Fruit fly (Drosophila melanogaster) whole organism, embryonic: ENCODE data around the gene Plc21C.

Source experiments
- Bgb ChIP-seq: fragments of 200-800 bp; sonication (Bioruptor generic); IDR thresholded peaks from 2 replicates; pipeline ENCODE4 v1.3.6; 2022; ENCODE audit warnings: missing biosample characterization, missing genetic modification characterization; ENCODE audit not compliant: partially characterized antibody
- CG10366 ChIP-seq: fragments of 200-800 bp; sonication (Bioruptor generic); IDR thresholded peaks from 2 replicates; pipeline ENCODE4 v1.3.6; 2022; ENCODE audit warnings: missing biosample characterization, missing genetic modification characterization
- CG12104 ChIP-seq: fragments of 200-800 bp; sonication (Bioruptor generic); optimal IDR thresholded peaks from 3 replicates; lab custom pipeline; 2016; ENCODE audit warnings: missing biosample characterization, missing genetic modification characterization
- CG12219 ChIP-seq: fragments of 200-800 bp; sonication (Bioruptor generic); optimal IDR thresholded peaks from 3 replicates; lab custom pipeline; 2018; ENCODE audit warnings: missing biosample characterization, mild to moderate bottlenecking, missing genetic modification characterization
- CG12769 ChIP-seq: fragments of 200-800 bp; sonication (Bioruptor generic); optimal IDR thresholded peaks from 2 replicates; lab custom pipeline; 2019; ENCODE audit warnings: missing biosample characterization, mild to moderate bottlenecking, missing genetic modification characterization, moderate library complexity
- CG13123 ChIP-seq: fragments of 200-800 bp; sonication (Bioruptor generic); optimal IDR thresholded peaks from 2 replicates; lab custom pipeline; 2016; ENCODE audit warnings: missing biosample characterization, missing genetic modification characterization
- CG14710 ChIP-seq: fragments of 200-800 bp; sonication (Bioruptor generic); optimal IDR thresholded peaks from 3 replicates; lab custom pipeline; 2019; ENCODE audit warnings: missing biosample characterization, mild to moderate bottlenecking, missing genetic modification characterization, moderate library complexity
- CG14860 ChIP-seq: fragments of 200-800 bp; sonication (Bioruptor generic); IDR thresholded peaks from 3 replicates; pipeline ENCODE4 v1.3.6; 2022; ENCODE audit warnings: missing biosample characterization, missing genetic modification characterization; ENCODE audit not compliant: partially characterized antibody
- CG15073 ChIP-seq: fragments of 200-800 bp; sonication (Bioruptor generic); optimal IDR thresholded peaks from 2 replicates; lab custom pipeline; 2016; ENCODE audit warnings: missing biosample characterization, missing genetic modification characterization
- CG15479 ChIP-seq: fragments of 200-800 bp; sonication (Bioruptor generic); optimal IDR thresholded peaks from 3 replicates; lab custom pipeline; 2019; ENCODE audit warnings: missing biosample characterization, mild to moderate bottlenecking, missing genetic modification characterization, moderate library complexity
- CG1647 ChIP-seq: fragments of 200-800 bp; sonication (Bioruptor generic); optimal IDR thresholded peaks from 3 replicates; lab custom pipeline; 2016; ENCODE audit warnings: missing biosample characterization, missing genetic modification characterization
- CG18599 ChIP-seq: fragments of 200-800 bp; sonication (Bioruptor generic); optimal IDR thresholded peaks from 3 replicates; lab custom pipeline; 2017; ENCODE audit warnings: missing biosample characterization, missing genetic modification characterization, mild to moderate bottlenecking, moderate library complexity, missing genetic modification reagents
- CG2116 ChIP-seq: fragments of 200-800 bp; sonication (Bioruptor generic); optimal IDR thresholded peaks from 3 replicates; lab custom pipeline; 2018; ENCODE audit warnings: missing biosample characterization, mild to moderate bottlenecking, missing genetic modification characterization
- CG4360 ChIP-seq: fragments of 200-800 bp; sonication (Bioruptor generic); IDR thresholded peaks from 2 replicates; pipeline ENCODE4 v1.3.6; 2022; ENCODE audit warnings: missing biosample characterization, missing genetic modification characterization
- CG4617 ChIP-seq: fragments of 200-800 bp; sonication (Bioruptor generic); optimal IDR thresholded peaks from 3 replicates; lab custom pipeline; 2016; ENCODE audit warnings: missing biosample characterization, missing genetic modification characterization, borderline replicate concordance
- CG8281 ChIP-seq: fragments of 200-800 bp; sonication (Bioruptor generic); optimal IDR thresholded peaks from 2 replicates; lab custom pipeline; 2018; ENCODE audit warnings: missing biosample characterization, mild to moderate bottlenecking, missing genetic modification characterization, moderate library complexity
- CkIIα-i1 ChIP-seq: fragments of 200-800 bp; sonication (Bioruptor generic); IDR thresholded peaks from 2 replicates; pipeline ENCODE4 v1.3.6; 2022; ENCODE audit warnings: missing biosample characterization, missing genetic modification characterization
- Dfd ChIP-seq, 2 experiments: fragments of >200 bp; optimal IDR thresholded peaks; 2 replicates each; lab custom pipeline; 2017; ENCODE audit warnings: missing biosample characterization in 2 of 2, missing genetic modification characterization in 2 of 2
- HLH4C ChIP-seq: fragments of 200-800 bp; sonication (Bioruptor generic); IDR thresholded peaks from 3 replicates; pipeline ENCODE4 v1.3.6; 2022; ENCODE audit warnings: missing biosample characterization, missing genetic modification characterization; ENCODE audit not compliant: partially characterized antibody
- MESR4 ChIP-seq: fragments of 200-800 bp; sonication (Bioruptor generic); optimal IDR thresholded peaks from 2 replicates; lab custom pipeline; 2018; ENCODE audit warnings: missing biosample characterization, mild to moderate bottlenecking, missing genetic modification characterization, moderate library complexity
- Max ChIP-seq: fragments of 200-800 bp; sonication (Bioruptor generic); optimal IDR thresholded peaks from 2 replicates; lab custom pipeline; 2016; ENCODE audit warnings: missing biosample characterization, mild to moderate bottlenecking, missing genetic modification characterization
- Med ChIP-seq: fragments of 200-800 bp; sonication (Bioruptor generic); peaks from one replicate; lab custom pipeline; 2016; ENCODE audit warnings: missing biosample characterization, missing genetic modification characterization, mild to moderate bottlenecking, inconsistent platforms, moderate library complexity
- NC2α ChIP-seq: fragments of 200-800 bp; sonication (Bioruptor generic); optimal IDR thresholded peaks from 2 replicates; lab custom pipeline; 2016; ENCODE audit warnings: missing biosample characterization, missing genetic modification characterization
- Optix ChIP-seq: fragments of 200-800 bp; sonication (Bioruptor generic); IDR thresholded peaks from 3 replicates; pipeline ENCODE4 v1.3.6; 2022; ENCODE audit warnings: missing biosample characterization, missing genetic modification characterization
- Ravus ChIP-seq: fragments of 200-800 bp; sonication (Bioruptor generic); IDR thresholded peaks from 2 replicates; pipeline ENCODE4 v1.3.6; 2022; ENCODE audit warnings: missing biosample characterization, missing genetic modification characterization
- Sin3A ChIP-seq: fragments of >200 bp; optimal IDR thresholded peaks from 2 replicates; lab custom pipeline; 2018
- Sry-δ ChIP-seq: fragments of 200-800 bp; sonication (Bioruptor generic); optimal IDR thresholded peaks from 2 replicates; lab custom pipeline; 2016; ENCODE audit warnings: missing biosample characterization, missing genetic modification characterization
- Ssrp ChIP-seq: fragments of 200-800 bp; sonication (Bioruptor generic); optimal IDR thresholded peaks from 2 replicates; lab custom pipeline; 2018; ENCODE audit warnings: missing biosample characterization, mild to moderate bottlenecking, missing genetic modification characterization, moderate library complexity
- Trl ChIP-seq, 3 experiments: fragments of >200 bp in 2 of 3; fragments of 200-800 bp in 1 of 3; sonication (Bioruptor generic) in 1 of 3; optimal IDR thresholded peaks; 2 replicates in 1 of 3; 3 replicates in 2 of 3; lab custom pipeline; 2016 to 2017; ENCODE audit warnings: missing biosample characterization in 1 of 3, missing genetic modification characterization in 1 of 3
- YL-1 ChIP-seq: fragments of 200-800 bp; sonication (Bioruptor generic); optimal IDR thresholded peaks from 3 replicates; lab custom pipeline; 2017; ENCODE audit warnings: missing biosample characterization, mild to moderate bottlenecking, missing genetic modification characterization
- chinmo ChIP-seq: fragments of 200-800 bp; sonication (Bioruptor generic); IDR thresholded peaks from 4 replicates; pipeline ENCODE4 v1.3.6; 2022; ENCODE audit warnings: missing biosample characterization, missing genetic modification characterization; ENCODE audit not compliant: partially characterized antibody
- disco-r ChIP-seq: fragments of 200-800 bp; sonication (Bioruptor generic); optimal IDR thresholded peaks from 2 replicates; lab custom pipeline; 2016; ENCODE audit warnings: missing biosample characterization, missing genetic modification characterization
- dm ChIP-seq: fragments of 200-800 bp; sonication (Bioruptor generic); optimal IDR thresholded peaks from 3 replicates; lab custom pipeline; 2016; ENCODE audit warnings: missing biosample characterization, missing genetic modification characterization
- emc ChIP-seq: fragments of 200-800 bp; sonication (Bioruptor generic); optimal IDR thresholded peaks from 2 replicates; lab custom pipeline; 2016; ENCODE audit warnings: missing biosample characterization, missing genetic modification characterization
- jigr1 ChIP-seq: fragments of 200-800 bp; sonication (Bioruptor generic); IDR thresholded peaks from 3 replicates; pipeline ENCODE4 v1.3.6; 2022; ENCODE audit warnings: missing biosample characterization, missing genetic modification characterization
- jing ChIP-seq: fragments of 200-800 bp; sonication (Bioruptor generic); optimal IDR thresholded peaks from 2 replicates; lab custom pipeline; 2018; ENCODE audit warnings: missing biosample characterization, mild to moderate bottlenecking, missing genetic modification characterization
- lov ChIP-seq, 2 experiments: fragments of 200-800 bp in 1 of 2; fragments of >200 bp in 1 of 2; sonication (Bioruptor generic) in 1 of 2; IDR thresholded peaks in 1 of 2; optimal IDR thresholded peaks in 1 of 2; 2 replicates in 1 of 2; 3 replicates in 1 of 2; pipeline versions ENCODE4 v1.3.6 to Lab custom; 2017 to 2022; ENCODE audit warnings: missing biosample characterization in 1 of 2, missing genetic modification characterization in 1 of 2
- org-1 ChIP-seq: fragments of 200-800 bp; sonication (Bioruptor generic); optimal IDR thresholded peaks from 2 replicates; lab custom pipeline; 2017; ENCODE audit warnings: missing biosample characterization, missing genetic modification characterization
- rib ChIP-seq: fragments of 200-800 bp; sonication (Bioruptor generic); IDR thresholded peaks from 2 replicates; pipeline ENCODE4 v1.3.6; 2022; ENCODE audit warnings: missing biosample characterization, missing genetic modification characterization
- sens ChIP-seq: fragments of 200-800 bp; sonication (Bioruptor generic); peaks from one replicate; lab custom pipeline; 2016; ENCODE audit warnings: missing biosample characterization, missing genetic modification characterization
- stwl ChIP-seq: fragments of 200-800 bp; sonication (Bioruptor generic); optimal IDR thresholded peaks from 3 replicates; lab custom pipeline; 2018; ENCODE audit warnings: missing biosample characterization, mild to moderate bottlenecking, missing genetic modification characterization, moderate library complexity
- trem ChIP-seq: fragments of 200-800 bp; optimal IDR thresholded peaks from 3 replicates; lab custom pipeline; 2019; ENCODE audit warnings: missing biosample characterization, mild to moderate bottlenecking, missing genetic modification characterization, moderate library complexity
- yki ChIP-seq: fragments of >200 bp; optimal IDR thresholded peaks from 3 replicates; lab custom pipeline; 2018

Plc21C gene

dm6 chr2L:395366-396117 is 89.8 kb downstream of the Plc21C start (continued):
- TF ChIP-seq NC2α (GFP tag; lab: Kevin White, UChicago) = no peak

DNA sequence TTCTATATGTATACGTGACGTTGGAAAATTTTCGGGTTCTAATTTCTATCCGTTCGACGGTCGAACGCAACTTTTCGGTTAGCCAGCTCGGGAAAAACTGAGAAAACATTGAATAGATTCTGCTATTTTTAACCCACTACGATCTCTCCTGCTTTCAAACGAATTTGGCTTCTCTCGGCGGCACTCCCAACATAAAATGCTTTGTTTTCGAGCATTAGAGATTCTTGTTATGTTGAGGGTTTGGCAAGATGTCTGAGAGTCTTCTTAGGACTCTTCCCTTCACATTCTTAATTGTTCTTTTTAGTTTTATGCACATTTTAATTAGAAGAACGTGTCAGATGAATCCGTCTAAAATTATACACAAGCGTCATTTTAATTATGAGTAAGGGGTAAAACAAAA is 96.4 kb downstream of the Plc21C start, which contains the start of gene CG4213:
Gene CG4213, minus strand, starts transcription at position 101 of the 400 bp plus-strand sequence.
- TF ChIP-seq HLH4C (no peak), CkIIα-i1 (no peak), sens (GFP tag; lab: Kevin White, UChicago) (peak; percentile 35), CG12769 (tag; lab: Kevin White, UChicago) (peak; percentile 21), chinmo (GFP tag; lab: Robert Waterston, UW) (0 out of 4 replicates have a peak, but pooled peaks have one; percentile 4), Trl (optimal IDR thresholded peaks at IDR 0.05; lab: Kevin White, UChicago) (peak in 1 of 2 experiments; percentile 29), Trl (GFP tag; optimal IDR thresholded peaks at IDR 0.05; lab: Kevin White, UChicago) (no peak)

DNA sequence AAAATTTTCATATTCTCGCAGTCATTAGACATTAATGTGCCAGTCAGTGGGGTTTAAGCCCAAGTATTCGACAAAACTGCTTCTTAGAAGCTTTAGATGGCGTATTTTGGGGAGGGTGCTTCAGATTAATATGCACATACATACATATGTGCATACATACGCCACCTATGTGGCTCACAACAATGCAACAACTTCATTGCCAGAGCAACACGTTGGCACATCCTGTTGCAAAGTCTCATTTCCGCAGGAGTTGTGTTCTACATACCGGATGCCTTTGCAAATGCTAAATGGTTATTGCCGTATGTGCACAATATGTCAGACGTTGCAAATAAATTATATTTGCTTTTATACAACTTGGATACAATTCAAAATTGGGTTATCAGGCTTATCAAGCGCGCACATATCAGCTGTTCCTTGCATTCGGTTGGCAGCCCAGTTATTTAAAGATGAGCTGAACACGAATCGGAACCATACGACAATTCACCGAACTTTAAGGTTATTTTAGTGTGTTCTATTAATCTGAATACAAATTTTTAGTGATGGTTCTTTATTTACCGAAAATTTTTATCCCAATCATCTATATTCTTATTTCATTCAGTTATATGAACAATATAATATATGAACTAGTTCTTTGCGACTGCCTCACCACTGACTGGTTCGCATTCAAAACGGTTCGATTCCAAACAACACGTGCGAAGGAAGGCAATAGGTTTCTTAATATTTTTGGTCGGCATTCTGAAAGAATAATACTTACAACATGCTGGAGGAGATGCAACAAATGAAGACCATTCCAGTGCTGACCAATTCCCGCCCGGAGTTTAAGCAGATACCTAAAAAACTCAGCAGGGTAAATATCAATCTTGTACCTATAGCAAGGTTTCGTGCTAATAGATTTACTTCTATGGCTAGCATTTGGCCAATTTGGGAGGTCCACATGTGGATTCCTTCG is 98.2 kb downstream of the Plc21C start, which contains the start of gene Polr1B:
Gene Polr1B, plus strand, starts transcription at position 659 of the 949 bp plus-strand sequence.
- peak; percentile 47; the same call in 2 of the 3 replicates for TF ChIP-seq HLH4C
- no peak for TF ChIP-seq yki (lab: Kevin White, UChicago)
- TF ChIP-seq rib (GFP tag; lab: Robert Waterston, UW) = no peak
- peak; percentile 55 for TF ChIP-seq Bgb (GFP tag; lab: Robert Waterston, UW)
- TF ChIP-seq CG1647 = no peak
- peak; percentile 51 for TF ChIP-seq Med
- TF ChIP-seq CG13123 = no peak
- TF ChIP-seq emc (GFP tag; lab: Kevin White, UChicago) = no peak
- no peak for TF ChIP-seq jigr1 (GFP tag; lab: Robert Waterston, UW)
- TF ChIP-seq CG8281 (tag; lab: Kevin White, UChicago) = no peak
- TF ChIP-seq dm (GFP tag; lab: Kevin White, UChicago) = peak; percentile 86
- no peak for TF ChIP-seq Ravus
- TF ChIP-seq Max (GFP tag; lab: Kevin White, UChicago) = peak; percentile 80
- no peak for TF ChIP-seq Optix
- no peak for TF ChIP-seq CG18599 (GFP tag; lab: Kevin White, UChicago)
- TF ChIP-seq MESR4 = peak; percentile 42
- no peak for TF ChIP-seq CG4360
- peak; percentile 59 for TF ChIP-seq Sry-δ (GFP tag; lab: Kevin White, UChicago)
- TF ChIP-seq Ssrp (tag; lab: Kevin White, UChicago) = no peak
- TF ChIP-seq Sin3A (lab: Kevin White, UChicago) = peak; percentile 68
- peak; percentile 27 for TF ChIP-seq stwl
- no peak for TF ChIP-seq CG10366 (GFP tag; lab: Robert Waterston, UW)
- TF ChIP-seq CG15479 (GFP tag; lab: Kevin White, UChicago) = no peak
- peak; percentile 100 for TF ChIP-seq trem (tag; lab: Kevin White, UChicago)
- TF ChIP-seq lov (optimal IDR thresholded peaks at IDR 0.05; lab: Kevin White, UChicago) = no peak
- TF ChIP-seq lov (GFP tag; IDR thresholded peaks at IDR 0.05; lab: Robert Waterston, UW) = 0 out of 3 replicates have a peak, but pooled peaks have one; percentile 32
- peak; percentile 62 for TF ChIP-seq CG2116 (GFP tag; lab: Kevin White, UChicago)
- TF ChIP-seq YL-1 = peak; percentile 53
- peak; percentile 26 for TF ChIP-seq CG4617 (GFP tag; lab: Kevin White, UChicago)
- no peak for TF ChIP-seq Dfd (GFP tag; optimal IDR thresholded peaks at IDR 0.05; lab: Kevin White, UChicago)
- no peak for TF ChIP-seq CG12104 (GFP tag; lab: Kevin White, UChicago)
- TF ChIP-seq jing (GFP tag; lab: Kevin White, UChicago) = no peak
- TF ChIP-seq CG12219 (GFP tag; lab: Kevin White, UChicago) = no peak
- no peak for TF ChIP-seq disco-r (GFP tag; lab: Kevin White, UChicago)
- no peak for TF ChIP-seq CG14860 (GFP tag; lab: Robert Waterston, UW)
- TF ChIP-seq CG14710 (tag; lab: Kevin White, UChicago) = peak; percentile 71
- no peak for TF ChIP-seq CG15073 (GFP tag; lab: Kevin White, UChicago)
- TF ChIP-seq org-1 (GFP tag; lab: Kevin White, UChicago) = no peak
